Worm (Caenorhabditis elegans) whole organism, midembryonic: ENCODE measurements around the gene F15B9.6.

Source experiments
- T22C8.4 ChIP-seq: fragments of 200-800 bp; sonication (Bioruptor generic); IDR thresholded peaks from 2 replicates; pipeline ENCODE4 v1.3.6; 2022; ENCODE audit warnings: missing genetic modification characterization, missing compliant biosample characterization
- cog-1 ChIP-seq: sonication (generic microtip); optimal IDR thresholded peaks from 2 replicates; lab custom pipeline; 2016; ENCODE audit warnings: missing genetic modification characterization, missing compliant biosample characterization
- flt-1 ChIP-seq: fragments of 200-800 bp; sonication (Bioruptor generic); IDR thresholded peaks from 2 replicates; pipeline ENCODE4 v1.3.6; 2022; ENCODE audit warnings: missing genetic modification characterization, missing compliant biosample characterization
- klf-2 ChIP-seq: fragments of 200-800 bp; sonication (Bioruptor generic); conservative IDR thresholded peaks from 2 replicates; pipeline ENCODE4 v1.3.6; 2022; ENCODE audit warnings: missing genetic modification reagents, missing genetic modification characterization, missing compliant biosample characterization
- med-1 ChIP-seq: sonication (generic microtip); optimal IDR thresholded peaks from 2 replicates; lab custom pipeline; 2017; ENCODE audit warnings: missing genetic modification characterization, mild to moderate bottlenecking, missing compliant biosample characterization, antibody characterized with exemption, missing genetic modification reagents; ENCODE audit not compliant: insufficient read depth
- ref-1 ChIP-seq: fragments of 200-800 bp; sonication (Bioruptor generic); conservative IDR thresholded peaks from 2 replicates; pipeline ENCODE4 v1.3.6; 2022; ENCODE audit warnings: missing genetic modification reagents, missing genetic modification characterization, missing compliant biosample characterization
- tab-1 ChIP-seq: fragments of 200-800 bp; sonication (Bioruptor generic); IDR thresholded peaks from 2 replicates; pipeline ENCODE4 v1.3.6; 2022; ENCODE audit warnings: missing genetic modification characterization, missing compliant biosample characterization
- ztf-23 ChIP-seq: fragments of 200-800 bp; sonication (Bioruptor generic); IDR thresholded peaks from 2 replicates; pipeline ENCODE4 v1.3.6; 2022; ENCODE audit warnings: missing genetic modification reagents, missing genetic modification characterization, missing compliant biosample characterization
- ztf-29 ChIP-seq: fragments of 200-800 bp; sonication (Bioruptor generic); IDR thresholded peaks from 2 replicates; pipeline ENCODE4 v1.3.6; 2022; ENCODE audit warnings: missing genetic modification reagents, missing genetic modification characterization, missing compliant biosample characterization

F15B9.6 gene

DNA sequence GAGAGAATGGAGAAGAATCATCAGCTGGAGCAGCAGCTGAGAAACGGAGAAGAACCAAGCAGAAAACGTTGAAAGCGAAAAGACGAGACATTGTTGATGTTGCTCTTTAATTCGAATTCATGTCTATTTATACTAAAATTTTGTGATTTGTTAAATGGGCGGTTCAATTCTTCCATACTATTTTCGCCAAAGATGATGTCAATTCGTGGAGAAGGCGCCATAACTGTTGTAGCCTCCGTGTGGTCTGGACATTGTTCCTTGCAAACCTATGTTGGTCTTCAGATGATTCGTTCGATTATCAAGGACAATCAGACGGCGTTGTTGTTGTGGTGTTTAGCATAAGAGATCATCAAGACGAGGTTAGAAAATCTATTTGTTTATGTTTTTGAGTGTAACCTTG is 16.5 kb upstream of the F15B9.6 start, which contains the start of gene far-3:
far-3 (minus strand) TSS at position 101 of the 400 bp plus-strand sequence.
- TF ChIP-seq T22C8.4 (GFP tag; lab: Robert Waterston, UW) (no peak), flt-1 (GFP tag; lab: Robert Waterston, UW) (no peak), ztf-29 (no peak), tab-1 (GFP tag; lab: Robert Waterston, UW) (no peak)

ce11 chrV:12999559-12999958 is 14.4 kb upstream of the F15B9.6 start, which contains the start of gene far-4:
far-4 (minus strand) TSS chrV:12999659.
- TF ChIP-seq flt-1 (GFP tag; lab: Robert Waterston, UW) (no peak), ztf-23 (GFP tag; lab: Robert Waterston, UW) (no peak), klf-2 (GFP tag; lab: Robert Waterston, UW) (no peak), cog-1 (no peak), med-1 (GFP tag; lab: Kevin White, UChicago) (no peak), ref-1 (GFP tag; lab: Robert Waterston, UW) (no peak), tab-1 (GFP tag; lab: Robert Waterston, UW) (no peak), T22C8.4 (GFP tag; lab: Robert Waterston, UW) (no peak), ztf-29 (no peak)

- TF ChIP-seq klf-2 (GFP tag; lab: Robert Waterston, UW): no peak
- no peak for TF ChIP-seq T22C8.4 (GFP tag; lab: Robert Waterston, UW)
- TF ChIP-seq med-1 (GFP tag; lab: Kevin White, UChicago): no peak
- TF ChIP-seq ref-1 (GFP tag; lab: Robert Waterston, UW): no peak
Measured at ce11 chrV:13000068-13000467, 13.9 kb upstream of the F15B9.6 start.

- TF ChIP-seq cog-1 (no peak), tab-1 (GFP tag; lab: Robert Waterston, UW) (no peak), ref-1 (GFP tag; lab: Robert Waterston, UW) (no peak), flt-1 (GFP tag; lab: Robert Waterston, UW) (no peak), ztf-23 (GFP tag; lab: Robert Waterston, UW) (no peak), klf-2 (GFP tag; lab: Robert Waterston, UW) (no peak), ztf-29 (no peak), med-1 (GFP tag; lab: Kevin White, UChicago) (no peak), T22C8.4 (GFP tag; lab: Robert Waterston, UW) (no peak)
Measured at ce11 chrV:13002070-13002469, 11.9 kb upstream of the F15B9.6 start, which contains the start of gene inft-2. inft-2 (plus strand) TSS chrV:13002317.

DNA sequence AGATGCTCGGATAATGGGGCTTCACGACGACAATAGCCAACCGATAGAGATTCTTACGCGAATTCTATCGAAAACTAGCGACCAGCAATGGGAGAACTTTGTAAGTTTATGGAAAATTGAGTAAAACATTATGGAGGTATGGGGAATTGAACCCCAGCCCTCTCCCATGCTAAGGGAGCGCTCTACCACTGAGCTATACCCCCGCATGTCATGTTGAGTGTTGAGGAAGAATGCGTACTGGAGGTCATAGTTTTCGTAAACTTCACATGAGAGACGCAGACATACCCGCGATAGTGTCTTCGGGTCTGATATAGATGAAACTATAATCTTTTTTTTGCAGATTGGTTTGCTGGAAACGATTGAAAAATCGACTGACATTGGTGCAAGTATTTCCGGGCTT is 10.6 kb upstream of the F15B9.6 start:
- TF ChIP-seq ztf-23 (GFP tag; lab: Robert Waterston, UW) (peak; percentile 94), cog-1 (peak; percentile 52), klf-2 (GFP tag; lab: Robert Waterston, UW) (peak; percentile 87), tab-1 (GFP tag; lab: Robert Waterston, UW) (peak; percentile 93), T22C8.4 (GFP tag; lab: Robert Waterston, UW) (peak; percentile 80), flt-1 (GFP tag; lab: Robert Waterston, UW) (peak; percentile 94), ztf-29 (peak; percentile 79), med-1 (GFP tag; lab: Kevin White, UChicago) (peak; percentile 30), ref-1 (GFP tag; lab: Robert Waterston, UW) (peak; percentile 79; the same call in 1 of the 2 replicates)

- TF ChIP-seq tab-1 (GFP tag; lab: Robert Waterston, UW): 0 out of 2 replicates have a peak, but pooled peaks have one; percentile 25
- TF ChIP-seq ztf-23 (GFP tag; lab: Robert Waterston, UW): no peak
Measured at ce11 chrV:13004374-13004773, 9.6 kb upstream of the F15B9.6 start.

ce11 chrV:13006754-13007153 is 7.2 kb upstream of the F15B9.6 start:
- TF ChIP-seq ztf-23 (GFP tag; lab: Robert Waterston, UW) (no peak), cog-1 (no peak), T22C8.4 (GFP tag; lab: Robert Waterston, UW) (no peak), ztf-29 (no peak), klf-2 (GFP tag; lab: Robert Waterston, UW) (no peak), flt-1 (GFP tag; lab: Robert Waterston, UW) (no peak)

- TF ChIP-seq ztf-29: no peak
- TF ChIP-seq tab-1 (GFP tag; lab: Robert Waterston, UW): no peak
- TF ChIP-seq flt-1 (GFP tag; lab: Robert Waterston, UW): no peak
Measured at ce11 chrV:13008825-13009224, 5.1 kb upstream of the F15B9.6 start, which contains the start of gene F15B9.10. F15B9.10 (minus strand) TSS chrV:13008925.

ce11 chrV:13009271-13009670 is 4.7 kb upstream of the F15B9.6 start:
- TF ChIP-seq med-1 (GFP tag; lab: Kevin White, UChicago): no peak
- no peak for TF ChIP-seq klf-2 (GFP tag; lab: Robert Waterston, UW)
- TF ChIP-seq ztf-29: no peak
- TF ChIP-seq flt-1 (GFP tag; lab: Robert Waterston, UW): no peak
- no peak for TF ChIP-seq T22C8.4 (GFP tag; lab: Robert Waterston, UW)
- TF ChIP-seq ref-1 (GFP tag; lab: Robert Waterston, UW): no peak

DNA sequence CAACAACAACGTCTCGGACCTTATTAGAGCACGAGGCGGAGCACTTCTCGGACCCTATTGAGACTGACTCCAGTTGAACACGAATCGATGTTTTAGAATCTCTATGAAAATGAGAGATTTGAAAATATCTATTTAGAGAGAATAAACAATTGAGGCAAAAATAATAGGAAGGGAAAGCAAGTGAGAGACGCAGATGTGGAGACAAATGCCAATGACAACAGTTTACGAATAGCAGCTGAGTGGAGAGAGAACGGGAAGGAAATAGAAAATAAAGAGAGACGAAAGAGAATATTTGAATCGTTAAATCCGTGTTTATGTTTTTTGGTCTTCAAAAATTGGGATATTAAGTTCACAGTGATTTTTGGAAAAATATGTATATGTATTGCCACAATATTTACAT is 4.1 kb upstream of the F15B9.6 start:
- TF ChIP-seq cog-1: peak; percentile 16
- TF ChIP-seq ztf-29: no peak
- no peak for TF ChIP-seq tab-1 (GFP tag; lab: Robert Waterston, UW)
- TF ChIP-seq klf-2 (GFP tag; lab: Robert Waterston, UW): no peak

DNA sequence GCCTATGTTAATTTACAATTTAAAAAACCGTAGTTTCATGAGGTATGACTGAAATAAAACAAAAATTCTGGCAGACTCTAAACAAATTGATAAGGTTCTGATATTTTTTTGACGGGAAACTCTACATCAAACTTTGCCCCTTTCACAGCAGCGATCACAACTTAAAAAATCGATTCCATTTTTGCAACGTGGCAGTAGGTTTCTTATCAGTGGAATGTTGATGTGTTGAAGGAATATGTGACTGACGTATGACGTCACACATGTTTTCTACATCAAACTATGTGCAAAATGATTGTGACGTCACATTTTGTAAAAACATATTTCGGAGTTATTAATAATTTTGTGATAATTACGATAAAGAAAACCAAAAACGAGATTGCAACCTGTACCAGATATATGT is 2.0 kb upstream of the F15B9.6 start:
- TF ChIP-seq ztf-23 (GFP tag; lab: Robert Waterston, UW) (no peak), T22C8.4 (GFP tag; lab: Robert Waterston, UW) (no peak)
